Fruit fly (Drosophila melanogaster): ENCODE data around the gene pon.

pon gene

dm6 chrX:4644768-4645167 lies 8.7 kb downstream of the pon start, which contains the start of gene CG3062:
Gene CG3062 (minus strand): TSS chrX:4644868.
- TF ChIP-seq spab (GFP tag; optimal IDR thresholded peaks at IDR 0.05) (no peak), CG34406 (GFP tag; optimal IDR thresholded peaks at IDR 0.05) (no peak), Sox14 (GFP tag; optimal IDR thresholded peaks at IDR 0.05) (no peak), CG6854 (GFP tag; optimal IDR thresholded peaks at IDR 0.05) (no peak), Gug (GFP tag; IDR thresholded peaks at IDR 0.05) (no peak), Blimp-1 (GFP tag; optimal IDR thresholded peaks at IDR 0.05) (no peak), Hr39 (GFP tag; optimal IDR thresholded peaks at IDR 0.05) (no peak), CG3919 (GFP tag; optimal IDR thresholded peaks at IDR 0.05) (no peak)

DNA sequence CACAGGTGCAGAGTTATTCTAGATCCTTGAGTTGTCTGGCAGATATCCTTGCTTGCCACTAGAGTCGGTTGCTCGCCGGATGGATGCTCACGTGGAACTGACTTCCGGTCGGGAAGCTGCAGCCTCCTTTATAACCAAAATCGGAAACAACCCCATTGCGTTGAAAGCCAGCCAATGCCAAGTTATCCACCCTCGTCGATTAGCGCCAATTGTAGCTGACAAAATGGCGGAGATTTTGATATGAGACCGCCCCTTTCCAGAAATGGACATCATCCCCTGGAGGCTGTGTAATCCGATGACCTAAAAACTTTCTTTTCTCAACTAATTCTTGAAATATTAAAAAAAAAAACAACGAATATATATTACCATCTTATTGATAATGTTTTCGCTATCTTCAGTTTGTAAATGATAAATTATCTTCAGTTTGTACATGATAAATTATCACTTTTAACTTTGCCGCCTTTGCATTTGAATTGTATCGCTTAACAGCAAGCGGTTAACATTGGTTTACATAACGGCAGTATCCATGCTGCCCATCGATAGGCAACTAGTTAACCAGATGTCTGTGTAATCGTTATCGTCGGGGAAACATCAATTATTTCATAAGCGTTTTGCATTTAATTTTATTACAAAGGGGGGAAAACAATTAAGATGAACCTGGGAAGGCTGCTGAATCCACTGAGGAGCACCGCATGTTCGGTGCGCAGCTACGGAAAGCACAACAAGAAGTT lies 11.4 kb downstream of the pon start, which contains the start of the genes HLH4C and mRpL30:
Gene HLH4C (minus strand): TSS at position 99 of the 731 bp plus-strand sequence.
Gene mRpL30 (plus strand): TSS at position 556 of the 731 bp plus-strand sequence.
- TF ChIP-seq Sox15 (GFP tag; optimal IDR thresholded peaks at IDR 0.05), result no peak
- peak; percentile 99 for TF ChIP-seq CG6808 (GFP tag; optimal IDR thresholded peaks at IDR 0.05)
- TF ChIP-seq CG8319 (GFP tag; optimal IDR thresholded peaks at IDR 0.05), result no peak

- no peak for TF ChIP-seq Lpt (GFP tag; optimal IDR thresholded peaks at IDR 0.05)
- peak; percentile 2 for TF ChIP-seq CG3032 (tag; optimal IDR thresholded peaks at IDR 0.05)
- no peak for TF ChIP-seq CG6276 (GFP tag; optimal IDR thresholded peaks at IDR 0.05)
- no peak for TF ChIP-seq dsx (GFP tag; optimal IDR thresholded peaks at IDR 0.05; ENCODE audit: poor library complexity, severe bottlenecking)
- no peak for TF ChIP-seq spab (GFP tag; optimal IDR thresholded peaks at IDR 0.05)
- no peak for TF ChIP-seq CG9139 (GFP tag; optimal IDR thresholded peaks at IDR 0.05)
- TF ChIP-seq fd59A (GFP tag; optimal IDR thresholded peaks at IDR 0.05), result no peak
- no peak for TF ChIP-seq topi (GFP tag; optimal IDR thresholded peaks at IDR 0.05)
- no peak for TF ChIP-seq Ets21C (GFP tag; optimal IDR thresholded peaks at IDR 0.05)
- peak; percentile 52 for TF ChIP-seq CG6808 (GFP tag; optimal IDR thresholded peaks at IDR 0.05)
- TF ChIP-seq Gug (GFP tag; IDR thresholded peaks at IDR 0.05), result no peak
- no peak for TF ChIP-seq pdm3 (GFP tag; optimal IDR thresholded peaks at IDR 0.05)
- peak; percentile 29 for TF ChIP-seq lz (GFP tag; optimal IDR thresholded peaks at IDR 0.05)
- no peak for TF ChIP-seq ss (GFP tag; optimal IDR thresholded peaks at IDR 0.05)
- TF ChIP-seq esn (GFP tag; optimal IDR thresholded peaks at IDR 0.05), result peak; percentile 38
- TF ChIP-seq CG31627 (GFP tag; optimal IDR thresholded peaks at IDR 0.05), result peak; percentile 22
- TF ChIP-seq Ets96B (tag; optimal IDR thresholded peaks at IDR 0.05), result no peak
- no peak for TF ChIP-seq svp (GFP tag)
- no peak for TF ChIP-seq CG1621 (tag; optimal IDR thresholded peaks at IDR 0.05)
- no peak for TF ChIP-seq CG34406 (GFP tag; optimal IDR thresholded peaks at IDR 0.05)
- TF ChIP-seq CG11902 (GFP tag; optimal IDR thresholded peaks at IDR 0.05), result no peak
- TF ChIP-seq CG7368 (GFP tag; optimal IDR thresholded peaks at IDR 0.05), result no peak
Observed at dm6 chrX:4649751-4650150, 13.6 kb downstream of the pon start, which contains the start of the genes Cbp80 and Torsin. Gene Cbp80 (plus strand): TSS chrX:4650015. Gene Torsin (minus strand): TSS chrX:4650032.

dm6 chrX:4654397-4654796 lies 18.3 kb downstream of the pon start, which contains the start of gene CG15473:
Gene CG15473 (minus strand): TSS chrX:4654497.
- no peak for TF ChIP-seq Eip93F (GFP tag; optimal IDR thresholded peaks at IDR 0.05)
- no peak for TF ChIP-seq Sox15 (GFP tag; optimal IDR thresholded peaks at IDR 0.05)
- TF ChIP-seq CG15336 (GFP tag; IDR thresholded peaks at IDR 0.05), result no peak
- no peak for TF ChIP-seq CG6854 (GFP tag; optimal IDR thresholded peaks at IDR 0.05)
- TF ChIP-seq CG31627 (GFP tag; optimal IDR thresholded peaks at IDR 0.05), result no peak
- no peak for TF ChIP-seq acj6 (GFP tag; optimal IDR thresholded peaks at IDR 0.05)
- TF ChIP-seq CG4318 (GFP tag; optimal IDR thresholded peaks at IDR 0.05), result no peak
- TF ChIP-seq CG11902 (GFP tag; optimal IDR thresholded peaks at IDR 0.05), result no peak
- TF ChIP-seq OdsH (GFP tag; optimal IDR thresholded peaks at IDR 0.05), result no peak
- no peak for TF ChIP-seq Hr38 (GFP tag; optimal IDR thresholded peaks at IDR 0.05)
- TF ChIP-seq Gug (GFP tag; IDR thresholded peaks at IDR 0.05), result no peak
- TF ChIP-seq salr (GFP tag; optimal IDR thresholded peaks at IDR 0.05), result no peak
- TF ChIP-seq CG6792 (GFP tag; optimal IDR thresholded peaks at IDR 0.05), result no peak
- no peak for TF ChIP-seq dsx (GFP tag; optimal IDR thresholded peaks at IDR 0.05; ENCODE audit: poor library complexity, severe bottlenecking)

Measured in whole organism, prepupa.